Worm (Caenorhabditis elegans) whole organism, early embryonic: ENCODE data around the gene R102.1.

Experiments
- B0310.2 ChIP-seq: sonication (generic microtip); optimal IDR thresholded peaks from 2 replicates; lab custom pipeline; 2016; ENCODE audit warnings: mild to moderate bottlenecking, missing genetic modification characterization, missing compliant biosample characterization
- F13C5.2 ChIP-seq: sonication (generic microtip); optimal IDR thresholded peaks from 2 replicates; lab custom pipeline; 2017; ENCODE audit warnings: mild to moderate bottlenecking, missing genetic modification characterization, inconsistent platforms, missing compliant biosample characterization
- aly-1 ChIP-seq: sonication (generic microtip); optimal IDR thresholded peaks from 2 replicates; lab custom pipeline; 2016; ENCODE audit warnings: missing genetic modification characterization, missing compliant biosample characterization
- ama-1 ChIP-seq: fragments of 150-350 bp; optimal IDR thresholded peaks from 2 replicates; lab custom pipeline; 2014
- ceh-13 ChIP-seq: fragments of 200-800 bp; sonication (Bioruptor generic); optimal IDR thresholded peaks from 2 replicates; lab custom pipeline; 2018; ENCODE audit warnings: mild to moderate bottlenecking, missing genetic modification characterization, missing compliant biosample characterization
- ceh-36 ChIP-seq: sonication (generic microtip); optimal IDR thresholded peaks from 2 replicates; lab custom pipeline; 2016; ENCODE audit warnings: missing genetic modification characterization, inconsistent platforms, missing compliant biosample characterization
- ets-7 ChIP-seq: sonication (generic microtip); optimal IDR thresholded peaks from 2 replicates; lab custom pipeline; 2016; ENCODE audit warnings: missing genotype, missing genetic modification characterization, missing compliant biosample characterization
- flt-1 ChIP-seq: fragments of 200-800 bp; sonication (Bioruptor generic); IDR thresholded peaks from 2 replicates; pipeline ENCODE4 v1.3.6; 2022; ENCODE audit warnings: missing genetic modification characterization, missing compliant biosample characterization
- hmbx-1 ChIP-seq: sonication (generic microtip); optimal IDR thresholded peaks from 2 replicates; lab custom pipeline; 2016; ENCODE audit warnings: mild to moderate bottlenecking, missing genetic modification characterization, missing compliant biosample characterization
- hmg-4 ChIP-seq: fragments of 200-800 bp; sonication (Bioruptor generic); optimal IDR thresholded peaks from 2 replicates; lab custom pipeline; 2018; ENCODE audit warnings: mild to moderate bottlenecking, missing genetic modification characterization, missing compliant biosample characterization
- hnd-1 ChIP-seq: sonication (generic microtip); optimal IDR thresholded peaks from 2 replicates; lab custom pipeline; 2016; ENCODE audit warnings: missing genetic modification characterization, missing compliant biosample characterization
- pes-1 ChIP-seq: fragments of 200-800 bp; sonication (Bioruptor generic); IDR thresholded peaks from 2 replicates; pipeline ENCODE4 v1.3.6; 2022; ENCODE audit warnings: missing genetic modification reagents, missing genetic modification characterization, missing compliant biosample characterization
- scrt-1 ChIP-seq: fragments of 200-800 bp; sonication (Bioruptor generic); IDR thresholded peaks from 2 replicates; pipeline ENCODE4 v1.3.6; 2022; ENCODE audit warnings: missing genetic modification characterization, missing compliant biosample characterization
- sea-1 ChIP-seq: fragments of 200-800 bp; sonication (Bioruptor generic); conservative IDR thresholded peaks from 2 replicates; pipeline ENCODE4 v1.3.6; 2022; ENCODE audit warnings: missing genetic modification characterization, missing compliant biosample characterization
- tbx-11 ChIP-seq: fragments of 200-800 bp; sonication (Bioruptor generic); IDR thresholded peaks from 2 replicates; pipeline ENCODE4 v1.3.6; 2022; ENCODE audit warnings: missing genetic modification characterization, missing compliant biosample characterization
- tbx-37 ChIP-seq: fragments of 200-800 bp; sonication (Bioruptor generic); conservative IDR thresholded peaks from 2 replicates; pipeline ENCODE4 v1.3.6; 2022; ENCODE audit warnings: missing genetic modification reagents, missing genetic modification characterization, missing compliant biosample characterization
- tra-4 ChIP-seq: sonication (generic microtip); optimal IDR thresholded peaks from 2 replicates; lab custom pipeline; 2017; ENCODE audit warnings: missing genetic modification characterization, missing compliant biosample characterization

The R102.1 gene

DNA sequence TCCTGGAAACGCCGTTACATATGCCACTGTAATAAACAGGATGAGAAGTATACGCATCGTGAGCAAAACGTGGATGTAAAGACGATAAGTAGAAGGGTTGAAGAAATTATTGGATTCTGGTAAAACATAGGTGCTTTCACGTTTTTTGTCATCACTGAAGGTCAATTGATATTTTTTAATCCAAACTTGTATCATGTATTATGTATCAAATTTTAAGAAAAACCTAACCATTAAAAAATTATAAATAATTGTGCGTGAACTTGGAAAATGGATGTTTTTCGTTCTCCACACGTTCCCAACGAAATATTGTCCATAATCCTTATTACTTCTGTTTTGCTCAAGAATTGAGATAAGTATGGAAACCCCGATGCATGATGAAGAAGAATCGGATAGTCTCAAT, 4.3 kb downstream of the R102.1 start, which contains the start of gene R102.8:
Gene R102.8, minus strand, starts transcription at position 101 of the 400 bp plus-strand sequence.
- TF ChIP-seq pes-1 (GFP tag; lab: Robert Waterston, UW), result no peak
- no peak for TF ChIP-seq ets-7 (tag; lab: Kevin White, UChicago)
- TF ChIP-seq F13C5.2 (tag; lab: Kevin White, UChicago), result no peak
- no peak for TF ChIP-seq tbx-37 (GFP tag; lab: Robert Waterston, UW)
- no peak for TF ChIP-seq hmg-4 (GFP tag; lab: Kevin White, UChicago)
- TF ChIP-seq sea-1, result no peak
- TF ChIP-seq tbx-11 (GFP tag; lab: Robert Waterston, UW), result no peak
- no peak for TF ChIP-seq ceh-13 (GFP tag; lab: Kevin White, UChicago)
- TF ChIP-seq ceh-36 (tag; lab: Kevin White, UChicago), result no peak
- no peak for TF ChIP-seq hnd-1 (tag; lab: Kevin White, UChicago)
- no peak for TF ChIP-seq hmbx-1 (tag; lab: Kevin White, UChicago)
- no peak for TF ChIP-seq scrt-1 (GFP tag; lab: Robert Waterston, UW)
- TF ChIP-seq ama-1 (lab: Kevin White, UChicago), result no peak
- TF ChIP-seq tra-4 (tag; lab: Kevin White, UChicago), result no peak

DNA sequence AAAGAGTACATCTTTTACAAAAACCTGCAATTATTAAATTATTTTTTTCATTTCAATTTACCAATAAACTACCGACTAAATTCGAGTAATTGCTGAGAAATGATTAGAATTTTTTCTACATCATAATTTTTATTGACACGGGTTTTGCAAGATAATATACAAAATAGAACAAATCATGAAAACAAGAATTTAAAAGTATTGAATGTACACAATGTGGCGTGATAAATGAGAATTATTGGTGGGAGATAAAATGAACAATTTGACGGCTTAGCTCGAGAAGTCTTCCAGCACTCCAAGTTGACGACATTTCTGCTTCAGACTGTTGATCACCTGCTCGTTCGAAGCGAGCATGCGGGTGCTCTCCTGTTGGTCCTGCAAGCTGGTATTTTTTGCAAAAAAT, 9.4 kb downstream of the R102.1 start, which contains the start of gene R102.4:
Gene R102.4, minus strand, starts transcription at position 101 of the 400 bp plus-strand sequence.
- TF ChIP-seq ceh-36 (tag; lab: Kevin White, UChicago) (no peak), ets-7 (tag; lab: Kevin White, UChicago) (no peak)

DNA sequence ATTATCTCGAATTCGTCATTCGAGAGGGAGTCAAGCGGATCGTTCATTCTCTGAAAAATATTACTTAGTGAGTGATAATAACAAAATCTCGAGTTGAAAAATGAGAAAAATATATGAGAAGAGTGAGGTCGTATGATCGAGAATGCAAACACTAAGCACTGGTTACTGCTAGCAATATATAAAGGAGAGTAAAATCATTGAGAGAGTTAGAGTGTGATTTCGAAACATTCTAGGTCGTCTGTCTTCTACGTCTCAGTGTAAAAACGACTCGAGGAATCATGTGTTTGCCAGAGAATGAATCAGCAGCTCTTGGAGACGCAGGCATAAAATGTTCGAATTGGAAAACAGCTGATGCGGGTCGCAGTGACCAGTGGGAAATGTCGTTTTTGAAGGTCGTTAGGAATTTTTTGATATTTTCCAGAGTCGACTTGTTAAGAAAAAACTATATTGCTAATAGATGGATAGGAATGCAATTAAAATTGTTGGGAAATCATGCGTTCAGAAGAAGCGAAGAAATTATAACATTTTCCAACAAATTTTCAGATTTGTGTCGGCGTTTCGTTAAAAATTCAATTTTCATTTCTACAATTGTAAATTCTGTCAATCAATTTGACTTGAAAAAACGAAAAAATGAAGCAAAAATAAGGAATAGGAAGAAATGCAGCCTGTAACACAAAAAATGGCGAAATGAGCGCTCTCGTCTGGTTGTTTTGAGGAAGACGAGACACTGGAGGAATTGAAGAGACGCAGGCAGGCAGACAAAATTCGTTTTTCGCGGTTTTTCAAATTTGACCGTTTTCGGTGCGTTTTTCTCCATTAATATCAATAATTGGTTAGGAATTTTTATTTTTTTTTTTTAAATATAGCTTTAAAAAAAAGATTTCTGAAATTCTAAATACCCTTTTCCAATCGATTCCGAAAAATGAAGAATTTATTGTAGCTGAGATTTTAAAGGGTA, 11.5 kb downstream of the R102.1 start, which contains the start of gene allo-1:
Gene allo-1, minus strand, starts transcription at position 51 of the 958 bp plus-strand sequence.
- TF ChIP-seq ama-1 (lab: Kevin White, UChicago), result no peak

DNA sequence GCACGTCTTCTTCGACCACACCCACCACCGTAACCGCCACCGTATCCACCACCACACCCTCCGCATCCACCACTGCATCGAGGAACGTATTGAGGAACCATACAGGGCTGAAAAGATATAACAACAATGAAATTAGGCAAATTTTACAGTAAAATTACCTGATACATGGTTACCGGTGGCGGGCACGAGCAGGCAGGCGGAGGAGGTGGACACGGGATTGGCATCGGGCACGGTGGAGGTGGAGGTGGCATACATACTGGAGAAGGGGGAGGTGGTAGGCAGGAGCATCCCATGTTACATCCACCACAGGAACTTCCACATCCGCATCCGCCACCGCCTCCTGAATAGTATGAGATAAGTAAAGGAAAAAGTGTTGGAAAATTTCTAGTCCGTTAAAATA, 12.6 kb downstream of the R102.1 start:
- TF ChIP-seq B0310.2 (tag; lab: Kevin White, UChicago) (no peak), F13C5.2 (tag; lab: Kevin White, UChicago) (no peak), hnd-1 (tag; lab: Kevin White, UChicago) (no peak), tbx-37 (GFP tag; lab: Robert Waterston, UW) (no peak), tbx-11 (GFP tag; lab: Robert Waterston, UW) (no peak), hmbx-1 (tag; lab: Kevin White, UChicago) (no peak)

- TF ChIP-seq tbx-11 (GFP tag; lab: Robert Waterston, UW), result no peak
- no peak for TF ChIP-seq ceh-13 (GFP tag; lab: Kevin White, UChicago)
- TF ChIP-seq hmg-4 (GFP tag; lab: Kevin White, UChicago), result no peak
- no peak for TF ChIP-seq tra-4 (tag; lab: Kevin White, UChicago)
- TF ChIP-seq scrt-1 (GFP tag; lab: Robert Waterston, UW), result no peak
- TF ChIP-seq ceh-36 (tag; lab: Kevin White, UChicago), result no peak
- no peak for TF ChIP-seq tbx-37 (GFP tag; lab: Robert Waterston, UW)
- TF ChIP-seq F13C5.2 (tag; lab: Kevin White, UChicago), result no peak
- TF ChIP-seq ama-1 (lab: Kevin White, UChicago), result no peak
- TF ChIP-seq hmbx-1 (tag; lab: Kevin White, UChicago), result no peak
- TF ChIP-seq ets-7 (tag; lab: Kevin White, UChicago), result no peak
- TF ChIP-seq sea-1, result no peak
- TF ChIP-seq flt-1 (GFP tag; lab: Robert Waterston, UW), result no peak
- no peak for TF ChIP-seq hnd-1 (tag; lab: Kevin White, UChicago)
- no peak for TF ChIP-seq pes-1 (GFP tag; lab: Robert Waterston, UW)
- TF ChIP-seq B0310.2 (tag; lab: Kevin White, UChicago), result no peak
Measured at ce11 chrIV:10699000-10699399, 13.2 kb downstream of the R102.1 start.

- TF ChIP-seq aly-1 (tag; lab: Kevin White, UChicago), result no peak
- no peak for TF ChIP-seq hmbx-1 (tag; lab: Kevin White, UChicago)
- no peak for TF ChIP-seq ama-1 (lab: Kevin White, UChicago)
- TF ChIP-seq tbx-11 (GFP tag; lab: Robert Waterston, UW), result no peak
- no peak for TF ChIP-seq ceh-36 (tag; lab: Kevin White, UChicago)
- TF ChIP-seq hnd-1 (tag; lab: Kevin White, UChicago), result no peak
- no peak for TF ChIP-seq ets-7 (tag; lab: Kevin White, UChicago)
- TF ChIP-seq ceh-13 (GFP tag; lab: Kevin White, UChicago), result no peak
- TF ChIP-seq F13C5.2 (tag; lab: Kevin White, UChicago), result no peak
- no peak for TF ChIP-seq sea-1
- no peak for TF ChIP-seq B0310.2 (tag; lab: Kevin White, UChicago)
- TF ChIP-seq flt-1 (GFP tag; lab: Robert Waterston, UW), result no peak
- no peak for TF ChIP-seq scrt-1 (GFP tag; lab: Robert Waterston, UW)
- TF ChIP-seq pes-1 (GFP tag; lab: Robert Waterston, UW), result no peak
- TF ChIP-seq tra-4 (tag; lab: Kevin White, UChicago), result no peak
- no peak for TF ChIP-seq hmg-4 (GFP tag; lab: Kevin White, UChicago)
- no peak for TF ChIP-seq tbx-37 (GFP tag; lab: Robert Waterston, UW)
Measured at ce11 chrIV:10699660-10700059, 13.8 kb downstream of the R102.1 start, which contains the start of gene R102.11. Gene R102.11 (minus strand): TSS chrIV:10699760.
